Fruit fly (Drosophila melanogaster) whole organism, embryonic: ENCODE results near the gene Iru.

Source experiments
- B-H1 ChIP-seq: fragments of 200-800 bp; sonication (Bioruptor generic); IDR thresholded peaks from 3 replicates; pipeline ENCODE4 v1.3.6; 2022; ENCODE audit warnings: missing biosample characterization, missing genetic modification characterization
- CG15073 ChIP-seq: fragments of 200-800 bp; sonication (Bioruptor generic); optimal IDR thresholded peaks from 2 replicates; lab custom pipeline; 2016; ENCODE audit warnings: missing biosample characterization, missing genetic modification characterization
- Max ChIP-seq: fragments of 200-800 bp; sonication (Bioruptor generic); optimal IDR thresholded peaks from 2 replicates; lab custom pipeline; 2016; ENCODE audit warnings: missing biosample characterization, mild to moderate bottlenecking, missing genetic modification characterization
- sim ChIP-seq: fragments of 200-800 bp; sonication (Bioruptor generic); IDR thresholded peaks from 2 replicates; pipeline ENCODE4 v1.3.6; 2022; ENCODE audit warnings: missing biosample characterization, missing genetic modification characterization

DNA sequence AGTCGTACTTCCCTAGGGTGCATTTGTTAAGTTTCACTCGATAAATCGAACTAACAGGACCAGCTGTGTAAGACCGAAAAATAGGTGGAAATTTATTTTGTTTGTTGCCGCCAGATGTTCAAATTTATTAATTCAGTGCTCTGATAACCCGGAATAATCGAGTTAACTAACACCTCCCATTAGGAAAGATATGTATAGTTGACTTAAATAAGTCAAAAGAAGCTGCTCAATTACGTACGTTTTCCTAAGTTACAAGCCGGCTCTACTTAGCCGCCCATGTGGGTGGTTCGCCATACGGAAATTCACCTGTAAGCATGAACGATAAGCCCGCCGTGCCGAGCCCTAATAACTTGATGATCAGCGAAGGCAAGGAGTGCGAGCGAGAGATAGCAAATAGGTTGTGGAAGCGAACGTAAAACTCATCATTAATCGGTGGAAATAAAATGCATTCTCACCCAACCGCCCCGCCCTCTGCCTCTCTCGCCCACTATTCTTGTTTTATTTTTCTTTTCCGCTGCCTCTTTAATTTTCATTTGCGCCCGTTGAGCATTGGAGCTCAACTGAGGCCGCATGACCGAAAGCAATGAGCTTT is 47.7 kb downstream of the Iru start:
- TF ChIP-seq Max (GFP tag; lab: Kevin White, UChicago) (no peak), CG15073 (no peak), B-H1 (GFP tag; lab: Robert Waterston, UW) (no peak), sim (GFP tag; lab: Robert Waterston, UW) (no peak)
